Worm (Caenorhabditis elegans) whole organism, L4/young adult: ENCODE results near the gene ceh-30.

ENCODE experiments used
- W03F9.2 ChIP-seq: fragments of 150-350 bp; optimal IDR thresholded peaks from 2 replicates; lab custom pipeline; 2014; ENCODE audit warnings: missing biosample characterization, missing genetic modification characterization
- dao-5 ChIP-seq: sonication (generic microtip); optimal IDR thresholded peaks from 2 replicates; lab custom pipeline; 2016; ENCODE audit warnings: missing genotype, missing genetic modification characterization, moderate library complexity, missing compliant biosample characterization
- him-1 ChIP-seq: sonication (generic microtip); optimal IDR thresholded peaks from 2 replicates; lab custom pipeline; 2016; ENCODE audit warnings: missing genotype, missing genetic modification reagents, missing genetic modification characterization, missing compliant biosample characterization

ceh-30 gene

DNA sequence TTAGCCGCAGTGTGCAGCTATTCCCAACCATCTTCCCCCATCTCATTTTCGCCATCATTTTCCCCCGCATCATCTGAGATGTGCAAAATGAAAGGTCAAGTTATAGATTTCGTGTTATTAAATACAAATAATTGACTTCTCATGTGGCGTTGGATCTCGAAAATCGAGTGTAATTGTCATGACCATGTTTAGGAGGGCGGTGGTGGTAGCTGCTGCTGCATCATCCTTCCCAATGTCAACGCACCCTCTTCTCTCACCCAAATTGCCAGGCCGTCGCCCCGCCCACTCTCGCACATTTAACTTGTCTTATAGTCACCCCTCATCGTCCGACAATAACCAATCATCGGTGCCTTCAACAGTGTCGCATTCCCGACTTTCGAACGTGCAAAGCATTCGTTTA, at the start of gene ceh-30:
Gene ceh-30, plus strand, starts transcription at position 301 of the 400 bp plus-strand sequence.
- TF ChIP-seq him-1 (tag; lab: Kevin White, UChicago) = no peak
- no peak for TF ChIP-seq dao-5
- TF ChIP-seq W03F9.2 (tag; lab: Kevin White, UChicago) = no peak

DNA sequence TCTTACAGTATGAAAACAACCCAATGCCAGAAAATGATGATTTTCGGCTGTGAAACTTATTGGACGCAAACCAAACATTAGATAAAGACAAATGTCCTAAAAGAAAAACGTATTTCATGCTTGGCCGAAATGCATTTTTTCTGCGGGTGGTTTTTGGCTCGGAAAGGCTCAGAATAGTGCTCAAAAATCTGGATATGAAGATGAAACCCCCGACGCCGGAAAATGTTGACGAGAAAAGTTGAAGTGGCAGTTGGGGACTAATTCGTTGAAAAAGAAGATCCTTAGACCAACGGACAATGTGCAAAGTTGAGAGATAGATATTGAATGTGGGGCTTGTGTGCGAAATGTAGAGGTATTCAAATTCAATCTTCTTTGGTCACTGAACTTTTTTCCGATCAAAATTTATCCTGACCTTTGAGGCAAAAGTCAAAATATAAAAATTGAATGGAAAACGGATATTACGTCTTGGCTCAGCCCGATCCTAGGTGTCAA, 44.8 kb upstream of the ceh-30 start, which contains the start of gene flp-18:
Gene flp-18, minus strand, starts transcription at position 51 of the 492 bp plus-strand sequence.
- TF ChIP-seq dao-5 = no peak
- no peak for TF ChIP-seq W03F9.2 (tag; lab: Kevin White, UChicago)
- no peak for TF ChIP-seq him-1 (tag; lab: Kevin White, UChicago)

DNA sequence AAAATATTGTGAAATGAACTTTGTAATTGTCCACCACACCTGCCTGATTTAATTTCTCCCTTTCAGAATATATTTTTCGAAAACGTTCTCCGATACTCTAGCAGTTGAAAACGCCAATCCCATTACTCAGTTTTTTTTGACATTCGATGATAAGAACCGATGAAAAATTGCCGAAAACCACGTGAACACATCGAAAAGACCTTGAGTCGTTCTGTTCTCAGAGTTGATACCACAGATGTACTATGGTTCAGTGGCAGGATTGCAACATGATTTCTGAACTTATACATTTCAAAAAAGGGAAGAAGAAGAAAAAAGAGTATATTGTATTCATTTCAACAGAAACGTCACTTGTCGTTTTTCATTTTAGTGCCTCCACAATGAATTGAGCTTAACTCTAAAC, 43.4 kb upstream of the ceh-30 start:
- no peak for TF ChIP-seq dao-5
- no peak for TF ChIP-seq W03F9.2 (tag; lab: Kevin White, UChicago)
- TF ChIP-seq him-1 (tag; lab: Kevin White, UChicago) = no peak

DNA sequence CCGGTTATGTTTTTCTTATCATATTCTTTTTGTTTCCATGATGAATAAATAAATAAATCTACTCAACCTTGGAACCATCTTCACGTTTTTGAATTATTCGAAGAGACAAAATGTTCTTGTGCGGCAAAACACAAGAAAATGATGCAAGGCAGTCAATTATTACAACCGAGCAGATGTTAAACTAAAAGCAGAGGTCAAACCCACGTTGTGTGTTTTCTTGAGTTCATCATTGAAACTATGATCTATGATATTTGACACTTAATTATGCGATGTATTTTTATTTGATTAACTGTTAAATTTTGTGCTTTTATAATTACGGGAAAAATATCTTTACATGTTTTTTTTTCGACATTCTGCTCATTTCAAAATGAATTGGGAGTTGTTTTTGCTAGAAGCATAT, 41.9 kb upstream of the ceh-30 start:
- TF ChIP-seq dao-5 = no peak
- TF ChIP-seq him-1 (tag; lab: Kevin White, UChicago) = no peak
- TF ChIP-seq W03F9.2 (tag; lab: Kevin White, UChicago) = no peak

DNA sequence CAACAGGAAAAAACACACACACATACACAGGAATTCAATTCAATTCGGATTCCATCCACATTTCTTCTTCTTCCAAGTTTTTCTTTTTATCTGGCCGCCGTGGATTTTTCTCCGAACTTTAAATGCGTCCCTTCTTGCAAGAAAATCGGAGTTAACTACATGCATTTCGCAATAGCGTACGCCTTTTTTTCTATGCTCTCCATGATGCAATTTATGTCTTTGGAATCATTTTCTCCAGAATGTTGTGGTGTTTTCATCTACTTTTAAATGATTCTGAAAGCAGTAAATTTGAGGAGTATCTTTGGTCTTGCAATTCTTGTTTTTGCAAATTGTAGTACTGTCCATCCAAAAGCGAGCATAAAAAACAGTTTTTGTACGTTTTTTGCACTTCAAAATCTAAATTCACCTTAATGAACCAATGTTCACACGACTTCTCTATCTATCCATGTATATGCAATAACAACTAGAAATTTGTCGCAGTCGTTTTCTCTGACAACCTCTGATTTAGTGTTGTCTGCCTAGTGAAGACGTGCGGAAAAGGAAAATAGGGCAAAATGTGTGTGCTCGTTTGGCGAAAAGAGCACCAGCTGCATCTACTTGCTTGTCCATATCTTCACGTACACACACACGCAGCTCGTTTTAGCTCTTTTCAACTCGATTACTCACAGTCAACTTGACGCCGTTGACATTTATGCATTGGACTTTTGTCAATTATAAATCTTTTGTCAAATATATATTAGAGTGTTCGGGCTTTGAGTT, 40.9 kb upstream of the ceh-30 start:
- TF ChIP-seq W03F9.2 (tag; lab: Kevin White, UChicago) = no peak
- TF ChIP-seq him-1 (tag; lab: Kevin White, UChicago) = no peak
- no peak for TF ChIP-seq dao-5

DNA sequence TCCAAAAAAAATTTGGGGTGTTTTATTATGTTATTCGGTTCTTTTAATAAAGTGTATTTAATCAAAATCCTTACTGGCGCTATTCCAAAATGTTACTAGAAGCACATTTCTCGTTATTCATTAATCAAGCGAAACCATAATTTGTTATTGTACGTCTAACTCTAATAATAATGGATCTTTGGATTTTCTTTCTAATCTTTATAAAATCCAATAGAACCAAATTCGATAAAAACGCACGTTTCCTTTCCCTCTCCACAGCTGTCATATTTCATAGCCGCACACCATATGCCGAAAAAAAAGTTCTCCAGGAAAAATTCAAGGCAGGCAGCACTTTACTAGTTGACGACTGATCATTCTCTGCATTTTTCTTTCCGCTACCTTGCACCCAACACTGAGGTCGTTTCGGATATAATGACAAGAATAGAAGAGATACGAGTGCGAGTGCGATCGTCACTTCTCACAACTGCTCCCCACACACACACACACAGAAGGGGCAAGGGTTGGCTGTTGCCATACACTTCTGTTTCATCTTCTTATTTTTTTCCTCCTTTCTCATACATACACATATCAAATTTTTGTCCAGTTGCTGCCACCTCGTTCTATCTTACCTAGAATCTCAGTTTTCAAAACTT, 39.7 kb upstream of the ceh-30 start:
- no peak for TF ChIP-seq him-1 (tag; lab: Kevin White, UChicago)
- no peak for TF ChIP-seq W03F9.2 (tag; lab: Kevin White, UChicago)
- TF ChIP-seq dao-5 = no peak

DNA sequence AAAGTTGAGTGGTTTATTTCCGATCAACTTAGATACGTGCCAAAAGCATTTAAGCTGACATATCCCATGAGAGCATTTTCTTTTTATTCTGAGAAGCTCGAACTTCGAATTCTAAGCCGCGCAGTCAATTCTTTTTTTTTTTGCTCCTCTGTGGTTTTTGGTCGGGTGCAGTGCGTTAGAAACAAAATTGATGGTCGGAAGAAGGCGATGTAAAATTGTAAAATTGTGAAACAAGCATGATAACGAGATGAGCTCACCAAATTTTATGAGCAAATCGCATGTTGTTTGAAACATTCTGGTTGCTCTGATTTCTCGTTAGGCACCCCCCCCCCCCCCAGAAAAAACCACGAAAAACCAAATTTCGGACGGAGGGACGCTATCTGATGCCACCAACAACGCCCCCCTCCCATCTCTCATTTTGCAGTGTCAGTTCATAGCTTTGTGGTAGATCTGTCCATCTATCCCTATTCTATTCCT, 38.7 kb upstream of the ceh-30 start, which contains the start of gene aqp-7:
Gene aqp-7, plus strand, starts transcription at position 427 of the 477 bp plus-strand sequence.
- TF ChIP-seq him-1 (tag; lab: Kevin White, UChicago) (no peak), W03F9.2 (tag; lab: Kevin White, UChicago) (no peak), dao-5 (no peak)

DNA sequence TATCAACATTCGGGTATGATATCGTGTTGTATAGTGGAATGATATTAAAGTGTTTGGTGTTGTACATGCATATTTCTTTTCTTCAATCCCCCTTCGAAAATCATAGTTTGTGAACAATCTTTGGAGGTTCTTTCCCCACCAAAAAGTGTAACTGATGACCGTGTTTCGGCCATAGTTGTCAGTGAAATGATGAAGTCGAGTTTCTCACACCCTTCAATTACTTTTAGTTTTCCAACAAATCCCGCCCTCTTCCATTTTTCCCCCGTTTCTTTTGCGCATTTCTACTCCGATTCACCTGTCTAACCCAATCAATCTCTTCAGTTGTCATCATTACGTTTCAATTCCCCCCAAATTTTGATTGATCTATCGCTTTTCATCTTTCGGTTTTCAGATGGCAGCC, 38.2 kb upstream of the ceh-30 start:
- TF ChIP-seq dao-5 = no peak
- TF ChIP-seq him-1 (tag; lab: Kevin White, UChicago) = no peak
- TF ChIP-seq W03F9.2 (tag; lab: Kevin White, UChicago) = no peak

DNA sequence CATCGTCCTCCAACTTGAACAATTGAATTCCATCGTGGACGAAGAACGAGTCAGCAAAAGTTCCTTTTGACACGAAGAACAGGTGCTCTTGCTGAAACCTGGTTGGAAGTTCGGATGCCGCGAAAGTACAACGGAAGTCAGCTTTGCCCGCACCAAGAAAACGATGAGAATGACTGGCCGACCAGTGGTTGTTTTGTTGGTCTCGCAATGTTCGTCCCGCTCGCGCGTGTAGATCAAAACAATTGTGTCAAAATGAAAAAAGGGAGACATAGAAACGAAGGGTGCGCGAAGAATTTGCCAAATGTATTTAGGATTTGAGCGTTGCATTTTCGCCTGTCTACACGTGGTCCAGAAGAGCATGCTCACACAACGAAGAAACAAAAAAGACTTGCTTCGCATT, 34.3 kb upstream of the ceh-30 start, which contains the start of gene M02F4.1:
Gene M02F4.1, minus strand, starts transcription at position 101 of the 400 bp plus-strand sequence.
- TF ChIP-seq him-1 (tag; lab: Kevin White, UChicago) (no peak), dao-5 (no peak), W03F9.2 (tag; lab: Kevin White, UChicago) (no peak)

DNA sequence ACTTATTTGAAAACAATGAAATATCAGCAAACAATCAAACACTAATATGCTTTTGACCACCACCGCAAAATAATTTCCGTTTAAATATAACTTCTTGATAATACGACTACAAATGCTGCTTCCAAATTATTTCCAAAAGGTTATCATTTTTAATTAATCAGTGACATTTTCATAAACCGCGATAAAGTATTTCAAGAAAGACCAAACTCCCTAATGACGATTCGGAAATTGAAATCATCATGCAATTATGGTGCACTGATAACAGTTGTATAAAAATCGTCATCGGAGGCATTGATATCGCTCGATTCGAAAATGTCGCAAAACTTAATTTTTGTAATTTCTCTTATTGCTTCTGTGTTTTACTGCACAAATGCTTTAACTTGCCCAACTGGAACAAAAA, 31.9 kb upstream of the ceh-30 start, which contains the start of gene clec-265:
Gene clec-265, plus strand, starts transcription at position 300 of the 400 bp plus-strand sequence.
- no peak for TF ChIP-seq W03F9.2 (tag; lab: Kevin White, UChicago)

DNA sequence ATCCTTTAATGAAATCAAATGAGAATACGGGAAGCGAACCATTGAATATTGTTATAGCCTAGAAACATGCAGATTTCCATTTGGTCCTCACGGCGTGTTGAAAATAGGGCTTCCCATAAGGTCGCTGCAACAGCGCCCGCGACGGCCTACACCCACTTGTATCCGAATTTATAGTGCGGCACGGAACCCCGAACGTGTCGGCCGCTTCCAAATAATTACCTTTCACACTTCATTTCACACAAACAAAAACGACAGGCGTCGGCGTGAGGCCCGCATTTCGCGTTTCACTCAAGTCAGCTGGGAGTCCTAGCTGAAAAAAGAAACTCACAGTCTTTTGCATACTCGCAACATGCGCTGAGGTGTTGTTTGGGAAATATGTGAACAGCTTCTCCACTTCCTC, 29.9 kb upstream of the ceh-30 start:
- TF ChIP-seq him-1 (tag; lab: Kevin White, UChicago) = no peak
- TF ChIP-seq dao-5 = no peak
- TF ChIP-seq W03F9.2 (tag; lab: Kevin White, UChicago) = no peak

DNA sequence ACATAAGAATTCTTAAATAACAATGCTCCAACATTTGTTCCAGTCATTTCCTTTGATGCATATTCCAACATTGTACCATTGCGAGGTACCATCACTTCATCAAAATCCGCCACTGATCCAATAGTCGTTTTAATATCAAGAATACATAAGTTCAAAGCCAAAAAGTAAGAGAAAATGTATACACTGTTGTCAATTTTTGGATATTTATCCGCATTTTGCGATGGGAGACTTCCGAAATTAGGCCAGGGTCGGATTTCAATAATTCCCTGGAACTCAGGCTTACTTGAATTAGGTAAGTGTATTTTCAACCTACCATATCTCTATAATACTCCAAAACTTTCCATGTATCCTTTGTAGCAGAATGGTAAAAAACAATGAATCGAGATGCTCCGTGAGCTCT, 29.2 kb upstream of the ceh-30 start, which contains the start of gene M02F4.2:
Gene M02F4.2, minus strand, starts transcription at position 101 of the 400 bp plus-strand sequence.
- TF ChIP-seq dao-5 = no peak
- TF ChIP-seq W03F9.2 (tag; lab: Kevin White, UChicago) = no peak
- TF ChIP-seq him-1 (tag; lab: Kevin White, UChicago) = no peak

DNA sequence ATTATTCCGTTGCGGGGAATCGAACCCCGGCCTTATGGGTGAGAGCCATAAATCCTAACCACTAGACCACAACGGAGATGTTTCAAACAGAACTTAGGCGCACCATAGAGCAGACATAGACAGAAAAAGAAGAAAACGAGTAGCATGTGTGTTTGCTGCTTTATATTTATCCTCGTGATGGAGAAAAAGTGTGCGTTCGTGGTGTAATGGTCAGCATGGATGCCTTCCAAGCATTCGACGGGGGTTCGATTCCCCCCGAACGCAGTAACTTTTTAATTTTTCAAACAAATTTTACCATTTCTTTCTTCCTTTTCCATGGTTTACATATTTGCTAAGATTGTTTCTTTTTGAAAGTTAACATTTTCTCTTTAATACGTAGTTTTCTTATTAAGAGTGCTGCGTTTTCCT, 27.4 kb upstream of the ceh-30 start:
- peak; percentile 81 for TF ChIP-seq W03F9.2 (tag; lab: Kevin White, UChicago)
- peak; percentile 98 for TF ChIP-seq him-1 (tag; lab: Kevin White, UChicago)
- peak; percentile 95 for TF ChIP-seq dao-5

DNA sequence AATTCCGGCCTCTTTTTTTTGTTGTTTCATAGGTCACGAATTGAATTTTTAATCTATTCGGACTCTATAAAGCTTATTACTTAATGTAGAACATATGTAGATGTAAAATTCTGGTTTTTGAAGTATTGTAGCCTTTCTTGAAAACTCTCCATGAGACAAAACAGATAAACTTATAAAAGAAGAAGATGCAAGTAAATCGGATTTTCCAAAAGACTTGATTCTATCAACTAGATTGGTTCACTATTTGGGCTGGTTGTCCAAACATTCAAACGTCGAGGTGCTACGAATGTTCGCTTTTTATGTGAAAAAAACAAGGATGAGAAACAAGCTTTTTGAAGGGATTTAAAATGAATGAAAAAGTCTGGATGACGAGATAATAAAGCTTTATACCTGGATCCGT, 23.4 kb upstream of the ceh-30 start:
- no peak for TF ChIP-seq W03F9.2 (tag; lab: Kevin White, UChicago)
- TF ChIP-seq him-1 (tag; lab: Kevin White, UChicago) = no peak
- TF ChIP-seq dao-5 = no peak
